Fruit fly (Drosophila melanogaster): ENCODE measurements around the gene yip7.

The yip7 gene

DNA sequence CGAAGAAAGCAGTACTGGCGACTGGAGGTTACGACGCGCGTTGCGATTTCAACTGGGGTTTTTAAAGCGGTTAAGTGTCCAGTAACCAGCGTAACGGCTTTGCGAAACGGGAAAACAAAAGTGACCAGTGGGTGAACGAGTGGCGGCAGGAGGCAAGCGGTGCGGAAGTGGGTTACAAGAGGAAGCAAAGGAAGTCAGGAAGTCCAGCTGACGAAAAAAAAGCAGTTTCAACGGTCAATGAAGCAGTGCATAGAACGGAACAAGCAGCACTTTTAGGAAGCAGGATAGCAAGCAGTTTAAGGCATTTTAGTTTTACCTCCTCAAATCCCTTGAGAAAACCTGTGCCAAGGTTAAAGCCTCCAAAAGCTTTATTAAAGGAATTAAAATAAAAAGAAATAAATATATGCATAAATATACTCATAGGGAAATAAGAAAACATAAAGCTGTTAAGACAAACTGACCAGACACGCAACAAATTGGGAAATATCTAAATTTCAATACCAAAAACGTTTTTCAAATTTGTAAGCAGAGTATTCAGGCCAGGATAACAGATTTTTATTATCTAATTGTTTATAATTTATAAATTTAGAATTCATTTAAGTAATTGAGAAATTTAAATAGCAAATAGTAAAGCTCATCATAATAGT lies 24.2 kb downstream of the yip7 start, which contains the start of gene CG6592 (continued):
- TF ChIP-seq Oaz (GFP tag; IDR thresholded peaks at IDR 0.05) (no peak), Atf6 (GFP tag; IDR thresholded peaks at IDR 0.05) (no peak), fd96Cb (tag; optimal IDR thresholded peaks at IDR 0.05) (no peak), CG9437 (GFP tag; optimal IDR thresholded peaks at IDR 0.05) (no peak), Usf (GFP tag; optimal IDR thresholded peaks at IDR 0.05) (peak; percentile 68), CG3838 (GFP tag; optimal IDR thresholded peaks at IDR 0.05) (no peak), al (GFP tag; IDR thresholded peaks at IDR 0.05) (no peak), luna (GFP tag; optimal IDR thresholded peaks at IDR 0.05) (no peak), Sin3A (optimal IDR thresholded peaks at IDR 0.05) (no peak), CG6813 (GFP tag; optimal IDR thresholded peaks at IDR 0.05) (no peak), pzg (GFP tag; optimal IDR thresholded peaks at IDR 0.05) (no peak), row (GFP tag; IDR thresholded peaks at IDR 0.05) (no peak), Bdp1 (GFP tag; optimal IDR thresholded peaks at IDR 0.05) (peak; percentile 9), tll (GFP tag; optimal IDR thresholded peaks at IDR 0.05) (peak in 1 of 2 experiments; percentile 67), CG4617 (GFP tag; optimal IDR thresholded peaks at IDR 0.05; ENCODE audit: borderline replicate concordance) (peak; percentile 36), CG15514 (GFP tag; optimal IDR thresholded peaks at IDR 0.05) (no peak), CG11247 (GFP tag; IDR thresholded peaks at IDR 0.05) (no peak), CG17568 (GFP tag; optimal IDR thresholded peaks at IDR 0.05) (peak; percentile 24), HLHmδ (GFP tag; optimal IDR thresholded peaks at IDR 0.05) (no peak), ewg (GFP tag; optimal IDR thresholded peaks at IDR 0.05) (peak; percentile 87), Dip2 (GFP tag; IDR thresholded peaks at IDR 0.05) (no peak), ftz-f1 (GFP tag; optimal IDR thresholded peaks at IDR 0.05) (no peak), Doc3 (GFP tag; IDR thresholded peaks at IDR 0.05; ENCODE audit: partially characterized antibody) (no peak), Hand (GFP tag; optimal IDR thresholded peaks at IDR 0.05) (no peak), CG14014 (GFP tag; IDR thresholded peaks at IDR 0.05) (no peak), CG9876 (GFP tag; optimal IDR thresholded peaks at IDR 0.05) (peak; percentile 77), toy (GFP tag; IDR thresholded peaks at IDR 0.05) (no peak), ems (GFP tag; optimal IDR thresholded peaks at IDR 0.05) (no peak), seq (GFP tag; IDR thresholded peaks at IDR 0.05) (no peak), gt (GFP tag; IDR thresholded peaks at IDR 0.05) (no peak), Rfx (GFP tag; IDR thresholded peaks at IDR 0.05) (no peak), run (tag; optimal IDR thresholded peaks at IDR 0.05) (no peak), prd (optimal IDR thresholded peaks at IDR 0.05) (no peak), prd (GFP tag; IDR thresholded peaks at IDR 0.05) (peak; percentile 76), hbn (GFP tag; IDR thresholded peaks at IDR 0.05; ENCODE audit: partially characterized antibody) (no peak), croc (GFP tag; conservative IDR thresholded peaks at IDR 0.05) (peak; percentile 26; the same call in 1 of the 3 replicates), dpn (GFP tag; optimal IDR thresholded peaks at IDR 0.05) (peak in 1 of 2 experiments; percentile 61), D (optimal IDR thresholded peaks at IDR 0.05) (no peak), D (GFP tag; optimal IDR thresholded peaks at IDR 0.05) (no peak), CkIIα-i1 (GFP tag; IDR thresholded peaks at IDR 0.05) (no peak), otp (GFP tag; IDR thresholded peaks at IDR 0.05) (peak; percentile 65; the same call in 1 of the 3 replicates), CG34422 (GFP tag; IDR thresholded peaks at IDR 0.05) (peak; percentile 22; the same call in 1 of the 3 replicates), CG8924 (tag; optimal IDR thresholded peaks at IDR 0.05) (peak; percentile 4), vvl (GFP tag; IDR thresholded peaks at IDR 0.05) (0 out of 2 replicates have a peak, but pooled peaks have one; percentile 22), Atf3 (GFP tag; optimal IDR thresholded peaks at IDR 0.05) (peak; percentile 6), h (optimal IDR thresholded peaks at IDR 0.05) (no peak), lab (GFP tag; optimal IDR thresholded peaks at IDR 0.05) (no peak), ken (GFP tag; IDR thresholded peaks at IDR 0.05) (no peak), Lpt (GFP tag; optimal IDR thresholded peaks at IDR 0.05) (no peak), ind (GFP tag; optimal IDR thresholded peaks at IDR 0.05) (no peak), CG12391 (tag; optimal IDR thresholded peaks at IDR 0.05) (no peak), CG17612 (GFP tag; IDR thresholded peaks at IDR 0.05) (no peak)
